Worm (Caenorhabditis elegans) whole organism, L4/young adult: Measurements from ENCODE around the gene C46F4.3.

Experiments used
- W03F9.2 ChIP-seq: fragments of 150-350 bp; optimal IDR thresholded peaks from 2 replicates; lab custom pipeline; 2014; ENCODE audit warnings: missing biosample characterization, missing genetic modification characterization
- dao-5 ChIP-seq: sonication (generic microtip); optimal IDR thresholded peaks from 2 replicates; lab custom pipeline; 2016; ENCODE audit warnings: missing genotype, missing genetic modification characterization, moderate library complexity, missing compliant biosample characterization
- him-1 ChIP-seq: sonication (generic microtip); optimal IDR thresholded peaks from 2 replicates; lab custom pipeline; 2016; ENCODE audit warnings: missing genotype, missing genetic modification reagents, missing genetic modification characterization, missing compliant biosample characterization

Gene C46F4.3

DNA sequence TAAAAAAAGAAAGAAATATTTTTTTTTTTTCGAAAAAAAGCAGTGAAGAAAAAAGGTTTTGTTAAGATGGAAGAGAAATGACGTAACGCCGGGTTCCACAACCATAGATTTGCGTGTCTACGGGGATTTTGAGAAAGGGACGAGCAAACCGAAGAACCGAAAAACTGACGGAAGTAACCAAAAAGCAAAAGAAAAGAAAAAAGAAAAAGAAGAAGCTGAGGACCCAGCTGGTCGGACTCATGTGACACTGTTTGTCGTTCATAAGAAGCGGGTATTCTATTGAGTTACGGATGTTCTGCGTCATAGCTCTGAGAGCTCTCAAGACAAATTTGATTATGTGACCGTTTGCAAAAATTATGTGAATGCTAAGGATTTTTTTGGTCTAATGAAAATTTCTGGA is 47.2 kb downstream of the C46F4.3 start:
- TF ChIP-seq dao-5 (tag; lab: Kevin White, UChicago) (no peak), him-1 (peak; percentile 20), W03F9.2 (tag; lab: Kevin White, UChicago) (no peak)

DNA sequence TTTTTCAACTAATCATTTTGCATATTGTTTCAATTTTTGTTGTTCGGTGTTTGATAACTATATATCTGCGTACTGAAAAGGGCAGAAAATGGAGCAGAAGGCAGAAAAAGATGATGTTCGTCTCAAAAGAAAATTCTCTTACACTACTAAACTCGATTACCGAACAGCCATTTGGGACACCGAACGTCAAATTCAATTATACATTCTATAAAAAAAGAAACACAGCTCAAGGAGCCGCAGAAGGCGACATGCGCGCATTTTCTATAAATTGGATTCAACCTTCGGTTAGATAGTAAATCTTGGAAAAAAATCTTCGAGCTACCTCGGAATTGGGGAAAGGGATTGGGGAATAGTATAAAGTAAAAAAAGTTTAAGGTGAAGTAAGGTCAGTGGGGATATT is 47.7 kb downstream of the C46F4.3 start:
- no peak for TF ChIP-seq dao-5 (tag; lab: Kevin White, UChicago)
- no peak for TF ChIP-seq him-1
- no peak for TF ChIP-seq W03F9.2 (tag; lab: Kevin White, UChicago)

DNA sequence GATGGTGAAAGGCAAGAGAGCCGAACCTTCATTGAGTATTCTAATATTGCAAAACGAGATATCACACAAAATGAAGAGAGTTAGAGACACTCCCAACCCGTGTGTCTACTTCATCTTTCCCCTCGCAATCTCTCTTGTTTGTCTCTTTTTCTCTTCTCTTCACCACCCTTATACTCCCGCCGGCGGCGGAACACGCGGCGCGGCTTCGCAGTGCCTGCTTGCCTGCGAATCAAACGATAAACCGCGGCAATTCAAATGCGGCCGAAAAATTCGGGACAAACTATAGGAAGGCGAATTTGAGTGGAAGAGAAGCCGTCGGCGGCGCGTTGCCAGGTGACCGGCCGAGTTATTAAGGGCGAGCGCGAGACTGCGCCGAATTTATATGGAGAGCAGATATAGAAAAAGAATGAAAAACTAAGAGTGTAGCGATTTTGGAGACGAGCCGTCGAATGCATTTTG is 49.0 kb downstream of the C46F4.3 start, which contains the start of gene klp-13:
klp-13 (plus strand) TSS at position 409 of the 459 bp plus-strand sequence.
- TF ChIP-seq W03F9.2 (tag; lab: Kevin White, UChicago) (no peak), him-1 (peak; percentile 76), dao-5 (tag; lab: Kevin White, UChicago) (no peak)

DNA sequence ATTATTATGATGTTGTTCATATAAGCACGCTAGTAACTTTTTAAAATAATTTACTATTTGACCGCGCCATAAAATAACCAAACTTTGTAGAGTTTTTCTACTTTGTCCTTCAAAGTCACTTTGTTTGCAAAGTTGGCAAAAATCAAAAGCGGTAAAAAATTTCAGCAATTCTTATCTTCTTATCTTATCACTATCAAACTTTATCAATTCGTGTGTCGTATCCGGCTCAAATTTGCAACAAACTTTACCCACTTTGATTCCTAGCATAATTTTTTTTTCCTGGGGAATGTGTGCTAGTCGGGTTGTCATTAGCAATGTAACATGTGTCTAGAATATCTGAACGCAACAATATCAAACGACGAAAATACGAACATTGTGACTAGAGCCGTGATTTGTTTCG is 50.1 kb downstream of the C46F4.3 start:
- TF ChIP-seq W03F9.2 (tag; lab: Kevin White, UChicago), result no peak
- TF ChIP-seq him-1, result no peak
- no peak for TF ChIP-seq dao-5 (tag; lab: Kevin White, UChicago)
